Fruit fly (Drosophila melanogaster) whole organism, adult: ENCODE data around the gene CG9072.

Experiments used
- CG11617 ChIP-seq: fragments of 200-800 bp; sonication (Bioruptor generic); optimal IDR thresholded peaks from 2 replicates; lab custom pipeline; 2017; ENCODE audit warnings: mild to moderate bottlenecking, missing biosample characterization, missing genetic modification reagents, missing genetic modification characterization
- CG12768 ChIP-seq: fragments of 200-800 bp; sonication (Bioruptor generic); optimal IDR thresholded peaks from 2 replicates; lab custom pipeline; 2017; ENCODE audit warnings: missing biosample characterization, missing genetic modification characterization, mild to moderate bottlenecking, moderate library complexity, missing genetic modification reagents
- CG14711 ChIP-seq: fragments of 200-800 bp; sonication (Bioruptor generic); optimal IDR thresholded peaks from 2 replicates; lab custom pipeline; 2018; ENCODE audit warnings: missing biosample characterization, mild to moderate bottlenecking, missing genetic modification characterization, moderate library complexity
- CG1620 ChIP-seq: fragments of 200-800 bp; sonication (Bioruptor generic); optimal IDR thresholded peaks from 2 replicates; lab custom pipeline; 2016; ENCODE audit warnings: missing biosample characterization, missing genetic modification characterization
- CG33017 ChIP-seq: fragments of 200-800 bp; sonication (Bioruptor generic); optimal IDR thresholded peaks from 2 replicates; lab custom pipeline; 2018; ENCODE audit warnings: missing biosample characterization, mild to moderate bottlenecking, missing genetic modification characterization, moderate library complexity
- CG5204 ChIP-seq: fragments of 200-800 bp; sonication (Bioruptor generic); optimal IDR thresholded peaks from 2 replicates; lab custom pipeline; 2016; ENCODE audit warnings: missing biosample characterization, missing genetic modification characterization
- CG7045 ChIP-seq: fragments of 200-800 bp; sonication (Bioruptor generic); optimal IDR thresholded peaks from 2 replicates; lab custom pipeline; 2017; ENCODE audit warnings: missing biosample characterization, mild to moderate bottlenecking, missing genetic modification characterization
- CG7101 ChIP-seq: fragments of 200-800 bp; sonication (Bioruptor generic); optimal IDR thresholded peaks from 2 replicates; lab custom pipeline; 2018; ENCODE audit warnings: missing biosample characterization, mild to moderate bottlenecking, missing genetic modification characterization, moderate library complexity
- Clk ChIP-seq: fragments of 200-800 bp; sonication (Bioruptor generic); optimal IDR thresholded peaks from 2 replicates; lab custom pipeline; 2017; ENCODE audit warnings: missing biosample characterization, missing genetic modification characterization
- Crg-1 ChIP-seq: fragments of 200-800 bp; sonication (Bioruptor generic); optimal IDR thresholded peaks from 2 replicates; lab custom pipeline; 2016; ENCODE audit warnings: missing biosample characterization, missing genetic modification characterization
- Hr96 ChIP-seq: fragments of 200-800 bp; sonication (Bioruptor generic); optimal IDR thresholded peaks from 2 replicates; lab custom pipeline; 2016; ENCODE audit warnings: missing biosample characterization, missing genetic modification characterization
- Mnt ChIP-seq: fragments of 200-800 bp; sonication (Bioruptor generic); optimal IDR thresholded peaks from 2 replicates; lab custom pipeline; 2016; ENCODE audit warnings: missing biosample characterization, mild to moderate bottlenecking, missing genetic modification characterization
- bab1 ChIP-seq: fragments of 200-800 bp; sonication (Bioruptor generic); optimal IDR thresholded peaks from 3 replicates; lab custom pipeline; 2019; ENCODE audit warnings: missing biosample characterization, mild to moderate bottlenecking, missing genetic modification characterization, moderate library complexity
- cic ChIP-seq: fragments of 200-800 bp; sonication (Bioruptor generic); optimal IDR thresholded peaks from 2 replicates; lab custom pipeline; 2017; ENCODE audit warnings: missing biosample characterization, mild to moderate bottlenecking, missing genetic modification characterization, moderate library complexity
- cnc ChIP-seq, 2 experiments: fragments of >200 bp; optimal IDR thresholded peaks; 2 replicates each; lab custom pipeline; 2017
- kay ChIP-seq: fragments of 200-800 bp; sonication (Bioruptor generic); peaks from one replicate; lab custom pipeline; 2016; ENCODE audit warnings: missing biosample characterization, missing genetic modification characterization, borderline replicate concordance
- ovo ChIP-seq: fragments of 200-800 bp; sonication (Bioruptor generic); optimal IDR thresholded peaks from 2 replicates; lab custom pipeline; 2016; ENCODE audit warnings: missing biosample characterization, missing genetic modification characterization
- pad ChIP-seq: fragments of 200-800 bp; sonication (Bioruptor generic); optimal IDR thresholded peaks from 3 replicates; lab custom pipeline; 2017; ENCODE audit warnings: missing biosample characterization, missing genetic modification characterization, mild to moderate bottlenecking, moderate library complexity, missing genetic modification reagents
- tj ChIP-seq: fragments of 200-800 bp; sonication (Bioruptor generic); optimal IDR thresholded peaks from 3 replicates; lab custom pipeline; 2017; ENCODE audit warnings: missing biosample characterization, mild to moderate bottlenecking, missing genetic modification characterization, moderate library complexity
- toe ChIP-seq: fragments of 200-800 bp; sonication (Bioruptor generic); optimal IDR thresholded peaks from 2 replicates; lab custom pipeline; 2016; ENCODE audit warnings: missing biosample characterization, missing genetic modification characterization

The CG9072 gene

DNA sequence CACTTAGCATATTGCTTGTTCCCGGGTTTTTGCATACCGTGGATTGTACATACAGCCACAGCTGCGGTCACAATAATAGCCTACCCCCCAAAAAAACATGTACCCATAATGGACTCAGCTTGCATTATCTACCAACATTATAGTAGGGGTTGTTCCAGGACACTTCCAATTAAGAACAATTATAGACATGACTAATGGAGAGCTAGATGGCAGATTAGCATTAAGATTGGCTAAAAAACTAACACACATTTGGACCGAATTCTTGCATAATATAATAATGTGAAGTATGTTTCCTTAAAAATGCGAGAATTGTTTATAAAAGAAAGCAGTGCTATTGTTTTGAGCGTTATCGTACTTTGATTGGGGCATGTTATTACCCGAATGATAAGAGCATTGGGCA lies 5.5 kb downstream of the CG9072 start:
- TF ChIP-seq CG12768 (GFP tag; lab: Kevin White, UChicago) (no peak), cic (GFP tag; lab: Kevin White, UChicago) (no peak), Mnt (GFP tag; lab: Kevin White, UChicago) (no peak), CG7101 (tag; lab: Kevin White, UChicago) (no peak), kay (GFP tag; lab: Kevin White, UChicago) (no peak), bab1 (no peak), cnc (optimal IDR thresholded peaks at IDR 0.05; lab: Kevin White, UChicago) (no peak), CG1620 (GFP tag; lab: Kevin White, UChicago) (no peak)

dm6 chrX:15089146-15089698 lies 6.6 kb downstream of the CG9072 start, which contains the start of gene Rab3-GEF:
TSS of gene Rab3-GEF (plus strand) at chrX:15089682.
- TF ChIP-seq Crg-1 (no peak), CG7045 (no peak), ovo (GFP tag; lab: Kevin White, UChicago) (no peak), CG11617 (GFP tag; lab: Kevin White, UChicago) (no peak), CG12768 (GFP tag; lab: Kevin White, UChicago) (no peak), pad (no peak), bab1 (no peak), Hr96 (GFP tag; lab: Kevin White, UChicago) (no peak), Clk (GFP tag; lab: Kevin White, UChicago) (no peak), CG33017 (tag; lab: Kevin White, UChicago) (no peak), toe (no peak), cnc (optimal IDR thresholded peaks at IDR 0.05; lab: Kevin White, UChicago) (no peak), CG5204 (GFP tag; lab: Kevin White, UChicago) (no peak), CG14711 (no peak), CG7101 (tag; lab: Kevin White, UChicago) (no peak)

DNA sequence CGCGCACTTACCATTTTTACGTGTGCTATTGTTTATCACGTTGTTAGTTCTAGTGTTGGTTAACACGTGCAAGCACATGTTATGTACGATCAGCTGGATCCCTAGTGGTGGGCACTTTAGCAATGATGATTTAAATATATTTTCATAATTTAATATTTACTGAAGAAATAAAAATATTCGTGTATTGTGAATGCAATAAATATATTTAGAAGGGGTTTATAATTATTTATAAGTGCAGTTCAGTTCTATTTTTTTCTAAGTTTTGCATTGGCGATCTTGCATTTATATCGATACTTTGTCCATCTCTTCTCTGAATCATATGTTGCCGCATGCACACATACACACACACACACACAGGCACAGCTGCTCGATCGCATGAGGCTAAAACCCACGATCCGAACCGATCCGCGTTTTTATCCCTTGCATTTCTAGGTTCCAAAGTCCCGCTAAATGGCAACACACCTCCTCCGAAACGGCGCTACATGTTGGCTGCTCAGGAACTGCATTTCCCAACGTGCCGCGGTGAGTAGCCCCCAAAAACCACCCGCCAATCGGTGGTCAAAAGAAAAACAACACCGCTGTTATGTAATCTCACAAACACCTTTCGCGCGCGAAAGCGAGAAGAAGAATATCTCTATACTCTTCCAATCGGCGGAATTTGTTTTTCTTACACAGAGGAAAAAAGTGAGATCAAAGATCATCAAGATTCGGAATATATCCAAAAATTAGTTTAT lies 9.9 kb downstream of the CG9072 start, which contains the start of the genes CG15027 and Dbct:
CG15027 (minus strand) TSS at position 51 of the 734 bp plus-strand sequence.
Dbct (plus strand) TSS at position 349 of the 734 bp plus-strand sequence.
- peak; percentile 51 for TF ChIP-seq CG7045
- no peak for TF ChIP-seq cnc (optimal IDR thresholded peaks at IDR 0.05; lab: Kevin White, UChicago)
- TF ChIP-seq cic (GFP tag; lab: Kevin White, UChicago), result peak; percentile 14
- peak; percentile 78 for TF ChIP-seq Hr96 (GFP tag; lab: Kevin White, UChicago)
- peak; percentile 69 for TF ChIP-seq CG33017 (tag; lab: Kevin White, UChicago)
- TF ChIP-seq CG1620 (GFP tag; lab: Kevin White, UChicago), result peak; percentile 83
- TF ChIP-seq CG5204 (GFP tag; lab: Kevin White, UChicago), result peak; percentile 29
- TF ChIP-seq kay (GFP tag; lab: Kevin White, UChicago), result peak; percentile 95
- TF ChIP-seq CG12768 (GFP tag; lab: Kevin White, UChicago), result peak; percentile 52
- peak; percentile 99 for TF ChIP-seq Mnt (GFP tag; lab: Kevin White, UChicago)
- peak; percentile 76 for TF ChIP-seq pad
- peak; percentile 61 for TF ChIP-seq toe
- peak; percentile 94 for TF ChIP-seq bab1
- peak; percentile 78 for TF ChIP-seq Crg-1
- peak; percentile 90 for TF ChIP-seq CG7101 (tag; lab: Kevin White, UChicago)
- TF ChIP-seq tj (GFP tag; lab: Kevin White, UChicago), result peak; percentile 74
- peak; percentile 80 for TF ChIP-seq ovo (GFP tag; lab: Kevin White, UChicago)
- TF ChIP-seq CG11617 (GFP tag; lab: Kevin White, UChicago), result peak; percentile 91
- peak; percentile 91 for TF ChIP-seq CG14711
- peak; percentile 17 for TF ChIP-seq Clk (GFP tag; lab: Kevin White, UChicago)

DNA sequence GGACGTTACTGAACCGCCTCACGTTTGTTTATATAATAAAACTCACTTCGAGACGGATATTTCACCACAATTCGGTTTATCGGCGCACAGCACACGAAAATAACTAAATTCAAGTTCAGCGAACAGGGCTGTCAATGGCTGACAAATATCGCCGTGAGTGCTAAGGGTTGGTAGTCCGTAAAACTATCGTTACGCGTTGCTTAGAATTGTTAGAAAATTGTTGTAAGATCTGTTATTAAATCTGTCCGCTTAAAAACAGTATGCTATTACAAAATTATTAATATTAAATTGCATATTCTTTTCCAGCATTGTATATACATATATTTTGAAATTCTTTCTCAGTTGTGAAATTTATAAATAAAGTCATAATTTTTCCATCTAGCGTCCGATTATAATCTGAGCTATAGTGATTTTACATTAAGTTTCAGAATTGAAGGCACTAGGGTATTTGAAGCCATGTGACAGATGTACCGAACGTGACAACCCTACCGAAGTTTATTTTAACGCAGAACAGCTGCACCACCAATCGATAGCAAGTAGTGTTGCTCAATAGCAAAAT lies 11.2 kb downstream of the CG9072 start, which contains the start of gene Cox17:
Cox17 (minus strand) TSS at position 120 of the 559 bp plus-strand sequence.
- TF ChIP-seq cic (GFP tag; lab: Kevin White, UChicago) (no peak), CG11617 (GFP tag; lab: Kevin White, UChicago) (peak; percentile 92), CG14711 (peak; percentile 97), pad (peak; percentile 80), kay (GFP tag; lab: Kevin White, UChicago) (peak; percentile 93), Crg-1 (peak; percentile 81), CG12768 (GFP tag; lab: Kevin White, UChicago) (peak; percentile 67), toe (peak; percentile 75), Mnt (GFP tag; lab: Kevin White, UChicago) (peak; percentile 94), CG33017 (tag; lab: Kevin White, UChicago) (peak; percentile 27), Clk (GFP tag; lab: Kevin White, UChicago) (peak; percentile 43), CG7045 (peak; percentile 50), tj (GFP tag; lab: Kevin White, UChicago) (peak; percentile 68), CG1620 (GFP tag; lab: Kevin White, UChicago) (peak; percentile 80), ovo (GFP tag; lab: Kevin White, UChicago) (peak; percentile 85), cnc (optimal IDR thresholded peaks at IDR 0.05; lab: Kevin White, UChicago) (no peak), CG7101 (tag; lab: Kevin White, UChicago) (peak; percentile 84), bab1 (peak; percentile 85), Hr96 (GFP tag; lab: Kevin White, UChicago) (peak; percentile 84), CG5204 (GFP tag; lab: Kevin White, UChicago) (peak; percentile 79)

- TF ChIP-seq Hr96 (GFP tag; lab: Kevin White, UChicago) (no peak), CG7045 (no peak), Crg-1 (no peak), pad (no peak), Clk (GFP tag; lab: Kevin White, UChicago) (no peak), CG7101 (tag; lab: Kevin White, UChicago) (no peak), ovo (GFP tag; lab: Kevin White, UChicago) (no peak), CG1620 (GFP tag; lab: Kevin White, UChicago) (no peak)
Measured at dm6 chrX:15082681-15083080, 13.2 kb downstream of the CG9072 start, which contains the start of gene CG33178. TSS of gene CG33178 (plus strand) at chrX:15082827.
